Worm (Caenorhabditis elegans): ENCODE measurements around the gene R166.3.

- TF ChIP-seq snpc-4 (tag; optimal IDR thresholded peaks at IDR 0.05), result no peak
- no peak for TF ChIP-seq nhr-28 (tag; optimal IDR thresholded peaks at IDR 0.05)
- no peak for TF ChIP-seq unc-39 (tag; optimal IDR thresholded peaks at IDR 0.05)
- no peak for TF ChIP-seq elt-1 (tag; optimal IDR thresholded peaks at IDR 0.05; ENCODE audit: borderline replicate concordance, insufficient read depth)
Measured at ce11 chrII:10548778-10549671, 9.9 kb upstream of the R166.3 start.
